Worm (Caenorhabditis elegans): ENCODE results near the gene Y51H7C.8.
"Not testable (repeated sequence)": the region's sequence is repeated elsewhere in the genome, so short reads cannot be mapped to it uniquely, and the experiment has no call there.

Gene Y51H7C.8

ce11 chrII:1444911-1445310, 43.3 kb downstream of the Y51H7C.8 start, which contains the start of gene scl-17:
TSS of gene scl-17 (plus strand) at chrII:1445211.
- TF ChIP-seq unc-62 (GFP tag; optimal IDR thresholded peaks at IDR 0.05): no peak

DNA sequence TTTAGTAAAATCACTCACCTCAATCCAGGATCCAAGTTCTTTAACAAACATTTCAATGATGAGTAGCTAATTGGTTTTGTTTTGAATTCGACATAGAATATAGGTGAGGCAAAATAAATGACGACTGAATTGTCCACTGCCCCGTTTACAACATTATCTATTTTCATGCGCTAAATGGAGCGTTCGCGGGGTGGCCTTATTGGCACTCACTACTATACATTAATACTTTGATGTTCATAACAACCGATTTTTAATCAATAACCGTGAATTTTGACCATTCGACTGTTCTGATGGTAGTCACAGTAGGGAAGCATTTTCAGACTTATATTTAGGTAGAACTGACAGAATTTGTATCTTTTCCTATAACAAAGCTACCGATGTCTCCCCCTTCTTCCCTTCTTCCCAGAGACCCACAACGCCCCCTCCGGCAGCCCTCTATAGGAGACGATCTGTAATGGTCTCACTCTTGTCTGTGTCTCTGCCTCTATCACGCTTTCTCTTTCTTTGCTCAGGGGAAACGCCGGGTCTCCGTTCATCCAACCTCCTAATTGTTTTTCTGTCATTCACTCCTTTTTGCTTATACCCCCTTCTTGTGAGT, 45.2 kb downstream of the Y51H7C.8 start, which contains the start of gene Y51H7C.12:
TSS of gene Y51H7C.12 (minus strand) at position 51 of the 598 bp plus-strand sequence.
- TF ChIP-seq unc-62 (GFP tag; optimal IDR thresholded peaks at IDR 0.05): not testable (repeated sequence)

Measured in whole organism, dauer.